Worm (Caenorhabditis elegans): ENCODE measurements around the gene EGAP4.1.

EGAP4.1 gene

ce11 chrX:8677320-8677719, 49.9 kb downstream of the EGAP4.1 start:
- TF ChIP-seq ceh-31 (tag; optimal IDR thresholded peaks at IDR 0.05): no peak
- no peak for TF ChIP-seq pha-2 (tag; optimal IDR thresholded peaks at IDR 0.05)
- TF ChIP-seq K02D7.2 (tag; optimal IDR thresholded peaks at IDR 0.05): no peak
- no peak for TF ChIP-seq pha-4 (tag; optimal IDR thresholded peaks at IDR 0.05)
- no peak for TF ChIP-seq pax-1 (tag; optimal IDR thresholded peaks at IDR 0.05)
- TF ChIP-seq pat-9 (tag; optimal IDR thresholded peaks at IDR 0.05): no peak
- no peak for TF ChIP-seq mec-3 (tag; optimal IDR thresholded peaks at IDR 0.05; ENCODE audit: borderline replicate concordance)
- TF ChIP-seq K09A11.1 (tag; optimal IDR thresholded peaks at IDR 0.05; ENCODE audit: insufficient read depth): no peak
- TF ChIP-seq ceh-14 (tag; optimal IDR thresholded peaks at IDR 0.05): no peak
- TF ChIP-seq lim-6 (tag; optimal IDR thresholded peaks at IDR 0.05): no peak
- TF ChIP-seq unc-86 (tag; optimal IDR thresholded peaks at IDR 0.05): no peak
- TF ChIP-seq ets-4 (tag; optimal IDR thresholded peaks at IDR 0.05): no peak
- TF ChIP-seq ceh-2 (tag; optimal IDR thresholded peaks at IDR 0.05): no peak
- no peak for TF ChIP-seq ceh-18 (tag; optimal IDR thresholded peaks at IDR 0.05)
- no peak for TF ChIP-seq hlh-8 (tag; optimal IDR thresholded peaks at IDR 0.05)
- no peak for TF ChIP-seq ceh-30 (tag; optimal IDR thresholded peaks at IDR 0.05)
- no peak for TF ChIP-seq sdc-2 (tag; optimal IDR thresholded peaks at IDR 0.05)
- TF ChIP-seq ceh-45 (GFP tag; IDR thresholded peaks at IDR 0.05): no peak
- TF ChIP-seq ceh-34 (tag; optimal IDR thresholded peaks at IDR 0.05): no peak

All from whole organism, late embryonic.